Fruit fly (Drosophila melanogaster) whole organism, pupa: Measurements from ENCODE around the gene Cpsf5.

Experiments used
- CG10348 ChIP-seq: fragments of 200-800 bp; sonication (Bioruptor generic); IDR thresholded peaks from 2 replicates; pipeline ENCODE4 v1.3.6; 2022; ENCODE audit warnings: missing biosample characterization, missing genetic modification characterization
- CG12605 ChIP-seq: fragments of 200-800 bp; sonication (Bioruptor generic); IDR thresholded peaks from 2 replicates; pipeline ENCODE4 v1.3.6; 2022; ENCODE audit warnings: missing biosample characterization, missing genetic modification characterization
- CG13204 ChIP-seq: fragments of 200-800 bp; sonication (Bioruptor generic); optimal IDR thresholded peaks from 2 replicates; lab custom pipeline; 2018; ENCODE audit warnings: missing biosample characterization, mild to moderate bottlenecking, missing genetic modification characterization, moderate library complexity
- CG14655 ChIP-seq: fragments of 200-800 bp; sonication (Bioruptor generic); optimal IDR thresholded peaks from 3 replicates; lab custom pipeline; 2017; ENCODE audit warnings: mild to moderate bottlenecking, missing biosample characterization, missing genetic modification reagents, missing genetic modification characterization
- CG15710 ChIP-seq: fragments of 200-800 bp; sonication (Bioruptor generic); optimal IDR thresholded peaks from 2 replicates; lab custom pipeline; 2018; ENCODE audit warnings: missing biosample characterization, mild to moderate bottlenecking, missing genetic modification characterization, moderate library complexity
- CG17806 ChIP-seq: fragments of 200-800 bp; sonication (Bioruptor generic); optimal IDR thresholded peaks from 2 replicates; lab custom pipeline; 2018; ENCODE audit warnings: missing biosample characterization, mild to moderate bottlenecking, missing genetic modification characterization, moderate library complexity
- CG32121 ChIP-seq: fragments of 200-800 bp; sonication (Bioruptor generic); IDR thresholded peaks from 2 replicates; pipeline ENCODE4 v1.3.6; 2022; ENCODE audit warnings: missing biosample characterization, missing genetic modification characterization
- CG34367 ChIP-seq: fragments of 200-800 bp; sonication (Bioruptor generic); optimal IDR thresholded peaks from 2 replicates; lab custom pipeline; 2018; ENCODE audit warnings: missing biosample characterization, mild to moderate bottlenecking, missing genetic modification characterization
- CG4496 ChIP-seq: fragments of 200-800 bp; sonication (Bioruptor generic); IDR thresholded peaks from 3 replicates; pipeline ENCODE4 v1.3.6; 2022; ENCODE audit warnings: missing biosample characterization, missing genetic modification characterization
- CG8159 ChIP-seq: fragments of 200-800 bp; sonication (Bioruptor generic); optimal IDR thresholded peaks from 3 replicates; lab custom pipeline; 2018; ENCODE audit warnings: missing biosample characterization, mild to moderate bottlenecking, missing genetic modification characterization, moderate library complexity
- CG8301 ChIP-seq: fragments of 200-800 bp; sonication (Bioruptor generic); optimal IDR thresholded peaks from 2 replicates; lab custom pipeline; 2018; ENCODE audit warnings: missing biosample characterization, mild to moderate bottlenecking, missing genetic modification characterization
- CG9948 ChIP-seq: fragments of 200-800 bp; sonication (Bioruptor generic); optimal IDR thresholded peaks from 2 replicates; lab custom pipeline; 2018; ENCODE audit warnings: missing biosample characterization, mild to moderate bottlenecking, missing genetic modification characterization, moderate library complexity
- D1 ChIP-seq: fragments of 200-800 bp; sonication (Bioruptor generic); optimal IDR thresholded peaks from 2 replicates; lab custom pipeline; 2018; ENCODE audit warnings: missing biosample characterization, mild to moderate bottlenecking, missing genetic modification characterization, moderate library complexity
- EcR ChIP-seq: fragments of 200-800 bp; sonication (Bioruptor generic); optimal IDR thresholded peaks from 3 replicates; lab custom pipeline; 2019; ENCODE audit warnings: missing biosample characterization, missing genetic modification characterization, mild to moderate bottlenecking, moderate library complexity, missing genetic modification reagents
- Ets98B ChIP-seq: fragments of 200-800 bp; sonication (Bioruptor generic); IDR thresholded peaks from 2 replicates; pipeline ENCODE4 v1.3.6; 2022; ENCODE audit warnings: missing biosample characterization, missing genetic modification characterization
- Pif1A ChIP-seq: fragments of 200-800 bp; sonication (Bioruptor generic); optimal IDR thresholded peaks from 3 replicates; lab custom pipeline; 2016; ENCODE audit warnings: missing biosample characterization, missing genetic modification characterization
- Pif1B ChIP-seq: fragments of 200-800 bp; sonication (Bioruptor generic); optimal IDR thresholded peaks from 3 replicates; lab custom pipeline; 2016; ENCODE audit warnings: missing biosample characterization, missing genetic modification characterization
- Snoo ChIP-seq: fragments of 200-800 bp; sonication (Bioruptor generic); optimal IDR thresholded peaks from 3 replicates; lab custom pipeline; 2017; ENCODE audit warnings: missing biosample characterization, mild to moderate bottlenecking, missing genetic modification characterization, inconsistent platforms
- fd96Ca ChIP-seq: fragments of 200-800 bp; sonication (Bioruptor generic); IDR thresholded peaks from 3 replicates; pipeline ENCODE4 v1.3.6; 2022; ENCODE audit warnings: missing biosample characterization, missing genetic modification characterization
- gl ChIP-seq: fragments of 200-800 bp; sonication (Bioruptor generic); optimal IDR thresholded peaks from 2 replicates; lab custom pipeline; 2018; ENCODE audit warnings: missing biosample characterization, mild to moderate bottlenecking, missing genetic modification characterization
- rn ChIP-seq: fragments of 200-800 bp; sonication (Bioruptor generic); IDR thresholded peaks from 2 replicates; pipeline ENCODE4 v1.3.6; 2022; ENCODE audit warnings: missing biosample characterization, missing genetic modification characterization

Cpsf5 gene

DNA sequence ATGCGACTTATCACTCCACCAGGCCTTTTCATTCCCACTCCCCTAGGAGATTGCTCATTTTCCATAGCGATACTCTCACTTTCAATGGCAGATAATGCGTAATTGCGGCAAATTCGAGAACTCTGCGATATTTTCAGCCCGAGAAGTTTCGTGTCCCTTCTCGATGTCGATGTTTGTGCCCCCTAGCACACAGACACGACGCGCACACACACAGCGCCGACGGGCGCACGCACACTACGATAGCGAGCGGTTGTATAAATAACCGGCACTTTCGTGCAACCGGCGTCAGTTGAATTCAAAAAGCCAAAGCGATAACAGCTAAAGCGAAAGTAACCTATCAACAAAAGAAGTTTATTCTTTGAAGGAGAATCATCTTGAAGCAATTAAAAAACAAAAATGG is 29.2 kb upstream of the Cpsf5 start, which contains the start of gene Hsp23:
Gene Hsp23 (plus strand): TSS at position 281 of the 400 bp plus-strand sequence.
- TF ChIP-seq rn (no peak), CG12605 (GFP tag; lab: Robert Waterston, UW) (peak; percentile 59), D1 (no peak), CG15710 (tag; lab: Kevin White, UChicago) (peak; percentile 6), CG9948 (tag; lab: Kevin White, UChicago) (no peak), Pif1A (no peak), CG14655 (peak; percentile 24), CG32121 (peak; percentile 56; the same call in 1 of the 2 replicates), CG4496 (GFP tag; lab: Robert Waterston, UW) (peak; percentile 53; the same call in 1 of the 3 replicates), Ets98B (0 out of 2 replicates have a peak, but pooled peaks have one; percentile 39), CG8159 (tag; lab: Kevin White, UChicago) (no peak), EcR (GFP tag; lab: Kevin White, UChicago) (peak; percentile 80), fd96Ca (GFP tag; lab: Robert Waterston, UW) (0 out of 3 replicates have a peak, but pooled peaks have one; percentile 34), CG17806 (tag; lab: Kevin White, UChicago) (no peak), gl (tag; lab: Kevin White, UChicago) (peak; percentile 16), CG8301 (peak; percentile 5), CG34367 (tag; lab: Kevin White, UChicago) (peak; percentile 9), Snoo (tag; lab: Kevin White, UChicago) (peak; percentile 51), Pif1B (peak; percentile 35), CG10348 (GFP tag; lab: Robert Waterston, UW) (no peak), CG13204 (GFP tag; lab: Kevin White, UChicago) (peak; percentile 19)

DNA sequence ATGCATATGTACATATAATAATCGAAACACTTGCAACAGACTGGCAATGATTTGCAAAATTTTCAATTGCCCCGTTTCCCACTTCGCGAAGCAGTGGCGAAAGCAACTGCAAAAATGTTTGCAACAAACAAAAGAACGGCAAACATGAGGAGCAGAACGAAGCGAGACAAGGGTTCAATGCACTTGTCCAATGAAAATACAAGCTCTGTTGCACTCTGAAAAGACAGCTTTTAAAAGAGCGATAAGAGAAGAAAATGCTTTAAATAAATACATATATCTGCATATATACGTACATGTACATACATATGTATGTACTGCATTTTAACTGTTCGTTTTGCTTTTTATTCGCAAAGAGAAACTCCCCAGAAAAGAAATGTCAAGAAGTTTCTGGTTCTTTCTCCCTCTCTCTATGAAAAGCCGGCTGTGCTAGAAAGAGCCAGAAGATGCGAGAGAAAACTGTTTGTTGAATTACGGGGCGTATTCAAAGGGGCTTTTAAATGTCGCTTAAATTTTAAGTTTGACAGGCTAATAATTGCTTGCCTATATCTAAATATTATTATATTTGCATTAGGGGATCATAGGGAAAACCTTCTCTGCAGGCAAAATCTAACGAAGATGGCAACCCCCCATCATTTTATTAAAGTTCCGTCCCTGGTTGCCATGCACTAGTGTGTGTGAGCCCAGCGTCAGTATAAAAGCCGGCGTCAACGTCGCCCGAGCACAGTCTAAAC is 27.3 kb upstream of the Cpsf5 start, which contains the start of gene Hsp27:
Gene Hsp27 (plus strand): TSS at position 719 of the 731 bp plus-strand sequence.
- TF ChIP-seq CG4496 (GFP tag; lab: Robert Waterston, UW), result peak; percentile 100
- TF ChIP-seq CG17806 (tag; lab: Kevin White, UChicago), result peak; percentile 100
- peak; percentile 100 for TF ChIP-seq CG9948 (tag; lab: Kevin White, UChicago)
- peak; percentile 100 for TF ChIP-seq CG8301
- TF ChIP-seq fd96Ca (GFP tag; lab: Robert Waterston, UW), result peak; percentile 100
- peak; percentile 100 for TF ChIP-seq CG12605 (GFP tag; lab: Robert Waterston, UW)
- peak; percentile 100 for TF ChIP-seq Snoo (tag; lab: Kevin White, UChicago)
- peak; percentile 100 for TF ChIP-seq CG8159 (tag; lab: Kevin White, UChicago)
- peak; percentile 100 for TF ChIP-seq CG14655
- peak; percentile 99 for TF ChIP-seq CG10348 (GFP tag; lab: Robert Waterston, UW)
- peak; percentile 99 for TF ChIP-seq rn
- peak; percentile 100 for TF ChIP-seq D1
- peak; percentile 98 for TF ChIP-seq CG13204 (GFP tag; lab: Kevin White, UChicago)
- TF ChIP-seq Ets98B, result peak; percentile 100
- TF ChIP-seq Pif1A, result peak; percentile 100
- TF ChIP-seq CG15710 (tag; lab: Kevin White, UChicago), result peak; percentile 100
- peak; percentile 96 for TF ChIP-seq EcR (GFP tag; lab: Kevin White, UChicago)
- peak; percentile 99 for TF ChIP-seq gl (tag; lab: Kevin White, UChicago)
- peak; percentile 100 for TF ChIP-seq CG32121
- TF ChIP-seq CG34367 (tag; lab: Kevin White, UChicago), result peak; percentile 99
- TF ChIP-seq Pif1B, result peak; percentile 100

DNA sequence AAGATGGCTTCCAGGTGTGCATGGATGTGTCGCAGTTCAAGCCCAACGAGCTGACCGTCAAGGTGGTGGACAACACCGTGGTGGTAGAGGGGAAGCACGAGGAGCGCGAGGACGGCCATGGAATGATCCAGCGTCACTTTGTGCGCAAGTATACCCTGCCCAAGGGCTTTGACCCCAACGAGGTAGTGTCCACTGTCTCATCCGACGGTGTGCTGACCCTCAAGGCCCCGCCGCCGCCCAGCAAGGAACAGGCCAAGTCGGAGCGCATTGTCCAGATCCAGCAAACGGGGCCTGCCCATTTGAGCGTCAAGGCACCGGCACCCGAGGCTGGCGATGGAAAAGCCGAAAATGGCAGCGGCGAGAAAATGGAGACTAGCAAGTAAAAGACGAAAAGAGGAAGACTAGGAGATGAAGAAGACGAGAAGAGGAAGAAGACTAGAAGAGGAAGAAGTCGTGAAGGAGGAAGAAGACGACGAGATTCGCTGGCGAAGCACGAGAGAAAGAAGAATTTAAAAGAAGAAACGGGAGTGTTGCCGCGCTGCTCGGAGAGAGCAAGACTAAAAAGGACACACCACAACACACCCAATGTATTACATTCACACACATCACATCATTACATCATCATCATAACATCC is 26.3 kb upstream of the Cpsf5 start:
- TF ChIP-seq CG17806 (tag; lab: Kevin White, UChicago), result no peak
- peak; percentile 76 for TF ChIP-seq EcR (GFP tag; lab: Kevin White, UChicago)
- TF ChIP-seq CG15710 (tag; lab: Kevin White, UChicago), result no peak
- TF ChIP-seq CG8301, result no peak
- TF ChIP-seq CG34367 (tag; lab: Kevin White, UChicago), result no peak

DNA sequence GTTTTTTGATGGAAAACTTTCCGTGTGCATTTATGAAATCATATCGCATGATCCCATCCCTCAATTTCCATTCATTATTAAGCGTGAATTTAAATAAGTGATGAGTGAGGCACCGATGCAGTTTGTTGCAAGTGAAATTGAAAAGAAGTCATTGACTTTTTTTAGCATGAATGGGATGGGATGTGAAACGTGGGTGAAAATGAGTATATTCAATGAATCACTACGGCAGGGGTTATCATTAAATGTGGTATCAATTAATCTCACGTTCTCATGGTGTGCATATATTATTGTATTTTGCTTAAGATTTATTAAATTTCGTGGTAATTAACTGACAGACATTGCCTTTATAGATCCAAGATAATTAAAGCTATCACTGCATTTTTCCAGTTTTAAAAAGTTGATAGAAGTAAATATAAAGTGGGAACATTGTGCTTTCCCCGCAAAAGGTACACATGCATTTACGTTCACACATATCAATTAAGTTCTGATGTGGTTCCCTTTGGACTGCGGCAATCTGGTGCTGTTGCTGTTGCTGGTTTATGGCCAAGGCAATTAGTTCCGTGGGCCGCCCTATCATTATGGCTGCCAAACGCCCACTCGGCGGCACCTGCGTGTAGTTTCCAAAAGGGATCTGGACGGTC is 19.4 kb upstream of the Cpsf5 start:
- TF ChIP-seq CG8159 (tag; lab: Kevin White, UChicago) (no peak), EcR (GFP tag; lab: Kevin White, UChicago) (peak; percentile 33)

DNA sequence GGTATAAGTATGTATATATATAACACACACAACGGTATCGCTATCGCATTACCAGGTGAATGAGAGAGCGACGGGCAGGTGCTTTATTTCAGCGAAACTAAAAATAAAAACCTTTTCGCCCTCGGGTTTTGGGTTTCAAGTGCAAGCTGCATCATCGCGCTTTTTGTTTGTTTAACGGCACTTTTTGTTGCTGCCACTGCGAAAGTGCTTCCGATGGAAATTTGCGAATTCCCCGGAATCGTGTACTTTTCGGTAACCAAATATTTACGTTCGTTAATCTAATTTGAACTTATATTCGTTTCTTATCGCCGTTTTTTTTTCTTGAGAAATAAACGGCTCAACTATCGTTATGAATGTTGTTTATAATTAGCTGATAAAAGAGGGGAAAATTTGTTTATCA is 14.8 kb upstream of the Cpsf5 start:
- TF ChIP-seq CG17806 (tag; lab: Kevin White, UChicago) (no peak), fd96Ca (GFP tag; lab: Robert Waterston, UW) (no peak), CG10348 (GFP tag; lab: Robert Waterston, UW) (no peak), CG32121 (no peak), Ets98B (no peak), Snoo (tag; lab: Kevin White, UChicago) (no peak), CG34367 (tag; lab: Kevin White, UChicago) (no peak), CG4496 (GFP tag; lab: Robert Waterston, UW) (no peak), Pif1B (no peak), CG14655 (no peak), CG13204 (GFP tag; lab: Kevin White, UChicago) (no peak), CG9948 (tag; lab: Kevin White, UChicago) (no peak), CG15710 (tag; lab: Kevin White, UChicago) (no peak), CG8159 (tag; lab: Kevin White, UChicago) (no peak), CG12605 (GFP tag; lab: Robert Waterston, UW) (no peak), D1 (no peak), EcR (GFP tag; lab: Kevin White, UChicago) (no peak), CG8301 (no peak), rn (no peak), gl (tag; lab: Kevin White, UChicago) (no peak)
